Fruit fly (Drosophila melanogaster) whole organism, prepupa: ENCODE results near the gene CG14107.

ENCODE experiments used
- Blimp-1 ChIP-seq: fragments of 200-800 bp; sonication (Bioruptor generic); optimal IDR thresholded peaks from 3 replicates; lab custom pipeline; 2017; ENCODE audit warnings: missing biosample characterization, missing genetic modification characterization, mild to moderate bottlenecking, moderate library complexity, missing genetic modification reagents
- CG10631 ChIP-seq: fragments of 200-800 bp; sonication (Bioruptor generic); optimal IDR thresholded peaks from 2 replicates; lab custom pipeline; 2016; ENCODE audit warnings: missing biosample characterization, missing genetic modification characterization
- CG11762 ChIP-seq: fragments of 200-800 bp; sonication (Bioruptor generic); optimal IDR thresholded peaks from 3 replicates; lab custom pipeline; 2016; ENCODE audit warnings: missing biosample characterization, missing genetic modification characterization; ENCODE audit not compliant: insufficient read depth
- CG11902 ChIP-seq: fragments of 200-800 bp; sonication (Bioruptor generic); optimal IDR thresholded peaks from 3 replicates; lab custom pipeline; 2016; ENCODE audit warnings: missing biosample characterization, missing genetic modification characterization
- CG16779 ChIP-seq: fragments of 200-800 bp; sonication (Bioruptor generic); optimal IDR thresholded peaks from 3 replicates; lab custom pipeline; 2017; ENCODE audit warnings: missing biosample characterization, mild to moderate bottlenecking, missing genetic modification characterization
- CG3032 ChIP-seq: fragments of 200-800 bp; optimal IDR thresholded peaks from 2 replicates; lab custom pipeline; 2019; ENCODE audit warnings: missing biosample characterization, mild to moderate bottlenecking, missing genetic modification characterization, moderate library complexity
- CG31627 ChIP-seq: fragments of 200-800 bp; sonication (Bioruptor generic); optimal IDR thresholded peaks from 3 replicates; lab custom pipeline; 2016; ENCODE audit warnings: missing biosample characterization, missing genetic modification characterization
- CG32006 ChIP-seq: fragments of 200-800 bp; sonication (Bioruptor generic); optimal IDR thresholded peaks from 3 replicates; lab custom pipeline; 2017; ENCODE audit warnings: missing biosample characterization, mild to moderate bottlenecking, missing genetic modification characterization
- CG34406 ChIP-seq: fragments of 200-800 bp; sonication (Bioruptor generic); optimal IDR thresholded peaks from 3 replicates; lab custom pipeline; 2016; ENCODE audit warnings: missing biosample characterization, missing genetic modification characterization
- CG3919 ChIP-seq: fragments of 200-800 bp; sonication (Bioruptor generic); optimal IDR thresholded peaks from 3 replicates; lab custom pipeline; 2016; ENCODE audit warnings: missing biosample characterization, missing genetic modification characterization
- CG6163 ChIP-seq: fragments of 200-800 bp; sonication (Bioruptor generic); IDR thresholded peaks from 3 replicates; pipeline ENCODE4 v1.3.6; 2022; ENCODE audit warnings: missing biosample characterization, missing genetic modification characterization
- CG6276 ChIP-seq: fragments of 200-800 bp; sonication (Bioruptor generic); optimal IDR thresholded peaks from 2 replicates; lab custom pipeline; 2017; ENCODE audit warnings: missing biosample characterization, mild to moderate bottlenecking, missing genetic modification characterization
- CG6792 ChIP-seq: fragments of 200-800 bp; sonication (Bioruptor generic); optimal IDR thresholded peaks from 3 replicates; lab custom pipeline; 2016; ENCODE audit warnings: missing biosample characterization, missing genetic modification characterization
- CG6808 ChIP-seq: fragments of 200-800 bp; sonication (Bioruptor generic); optimal IDR thresholded peaks from 3 replicates; lab custom pipeline; 2017; ENCODE audit warnings: missing biosample characterization, missing genetic modification characterization, mild to moderate bottlenecking, moderate library complexity, missing genetic modification reagents
- CG6854 ChIP-seq: fragments of 200-800 bp; sonication (Bioruptor generic); optimal IDR thresholded peaks from 2 replicates; lab custom pipeline; 2017; ENCODE audit warnings: missing biosample characterization, mild to moderate bottlenecking, missing genetic modification characterization
- CG8119 ChIP-seq: fragments of 200-800 bp; sonication (Bioruptor generic); IDR thresholded peaks from 3 replicates; pipeline ENCODE4 v1.3.6; 2022; ENCODE audit warnings: missing biosample characterization, missing genetic modification characterization
- CG8319 ChIP-seq: fragments of 200-800 bp; sonication (Bioruptor generic); optimal IDR thresholded peaks from 3 replicates; lab custom pipeline; 2016; ENCODE audit warnings: missing biosample characterization, missing genetic modification characterization
- CG8632 ChIP-seq: fragments of 200-800 bp; sonication (Bioruptor generic); optimal IDR thresholded peaks from 3 replicates; lab custom pipeline; 2016; ENCODE audit warnings: missing biosample characterization, missing genetic modification characterization
- CG9139 ChIP-seq: fragments of 200-800 bp; sonication (Bioruptor generic); optimal IDR thresholded peaks from 3 replicates; lab custom pipeline; 2017; ENCODE audit warnings: missing biosample characterization, mild to moderate bottlenecking, missing genetic modification characterization
- Eip78C ChIP-seq: fragments of 200-800 bp; sonication (Bioruptor generic); peaks from one replicate; lab custom pipeline; 2016; ENCODE audit warnings: missing biosample characterization, missing genetic modification characterization
- Ets21C ChIP-seq: fragments of 200-800 bp; sonication (Bioruptor generic); optimal IDR thresholded peaks from 3 replicates; lab custom pipeline; 2016; ENCODE audit warnings: missing biosample characterization, missing genetic modification characterization
- Ets96B ChIP-seq: fragments of 200-800 bp; optimal IDR thresholded peaks from 2 replicates; lab custom pipeline; 2019; ENCODE audit warnings: missing biosample characterization, mild to moderate bottlenecking, missing genetic modification characterization, moderate library complexity
- Lpt ChIP-seq: fragments of 200-800 bp; sonication (Bioruptor generic); optimal IDR thresholded peaks from 3 replicates; lab custom pipeline; 2016; ENCODE audit warnings: missing biosample characterization, missing genetic modification characterization
- Met ChIP-seq: fragments of 200-800 bp; sonication (Bioruptor generic); optimal IDR thresholded peaks from 3 replicates; lab custom pipeline; 2016; ENCODE audit warnings: missing biosample characterization, missing genetic modification characterization
- OdsH ChIP-seq: fragments of 200-800 bp; sonication (Bioruptor generic); optimal IDR thresholded peaks from 3 replicates; lab custom pipeline; 2016; ENCODE audit warnings: missing biosample characterization, missing genetic modification characterization
- Smox ChIP-seq: fragments of 200-800 bp; sonication (Bioruptor generic); optimal IDR thresholded peaks from 3 replicates; lab custom pipeline; 2016; ENCODE audit warnings: missing biosample characterization, missing genetic modification characterization
- Sox102F ChIP-seq: fragments of 200-800 bp; sonication (Bioruptor generic); optimal IDR thresholded peaks from 2 replicates; lab custom pipeline; 2016; ENCODE audit warnings: missing biosample characterization, mild to moderate bottlenecking, missing genetic modification characterization
- achi ChIP-seq: fragments of 200-800 bp; sonication (Bioruptor generic); optimal IDR thresholded peaks from 3 replicates; lab custom pipeline; 2016; ENCODE audit warnings: missing biosample characterization, missing genetic modification characterization
- cyc ChIP-seq: fragments of 200-800 bp; sonication (Bioruptor generic); optimal IDR thresholded peaks from 3 replicates; lab custom pipeline; 2016; ENCODE audit warnings: missing biosample characterization, missing genetic modification characterization
- dsx ChIP-seq: fragments of 200-800 bp; optimal IDR thresholded peaks from 3 replicates; lab custom pipeline; 2019; ENCODE audit warnings: missing biosample characterization, mild to moderate bottlenecking, missing genetic modification characterization, moderate library complexity; ENCODE audit not compliant: poor library complexity, severe bottlenecking
- esn ChIP-seq: fragments of 200-800 bp; sonication (Bioruptor generic); optimal IDR thresholded peaks from 2 replicates; lab custom pipeline; 2016; ENCODE audit warnings: missing biosample characterization, mild to moderate bottlenecking, missing genetic modification characterization, moderate library complexity
- fkh ChIP-seq: fragments of 200-800 bp; sonication (Bioruptor generic); optimal IDR thresholded peaks from 3 replicates; lab custom pipeline; 2017; ENCODE audit warnings: missing biosample characterization, mild to moderate bottlenecking, missing genetic modification characterization, moderate library complexity
- lz ChIP-seq: fragments of 200-800 bp; sonication (Bioruptor generic); optimal IDR thresholded peaks from 3 replicates; lab custom pipeline; 2016; ENCODE audit warnings: missing biosample characterization, missing genetic modification characterization
- spab ChIP-seq: fragments of 200-800 bp; sonication (Bioruptor generic); optimal IDR thresholded peaks from 2 replicates; lab custom pipeline; 2017; ENCODE audit warnings: missing biosample characterization, mild to moderate bottlenecking, missing genetic modification characterization, missing genetic modification reagents
- ss ChIP-seq, 2 experiments: fragments of 200-800 bp; sonication (Bioruptor generic); optimal IDR thresholded peaks; 2 replicates in 1 of 2; 3 replicates in 1 of 2; lab custom pipeline; 2017 to 2018; ENCODE audit warnings: mild to moderate bottlenecking in 2 of 2, missing biosample characterization in 2 of 2, missing genetic modification characterization in 2 of 2, moderate library complexity in 1 of 2
- svp ChIP-seq: fragments of 200-800 bp; sonication (Bioruptor generic); peaks from one replicate; lab custom pipeline; 2016; ENCODE audit warnings: missing biosample characterization, missing genetic modification characterization
- topi ChIP-seq: fragments of 200-800 bp; sonication (Bioruptor generic); optimal IDR thresholded peaks from 3 replicates; lab custom pipeline; 2016; ENCODE audit warnings: missing biosample characterization, missing genetic modification characterization
- vri ChIP-seq: fragments of 200-800 bp; sonication (Bioruptor generic); optimal IDR thresholded peaks from 3 replicates; lab custom pipeline; 2016; ENCODE audit warnings: missing biosample characterization, mild to moderate bottlenecking, missing genetic modification characterization

Gene CG14107

DNA sequence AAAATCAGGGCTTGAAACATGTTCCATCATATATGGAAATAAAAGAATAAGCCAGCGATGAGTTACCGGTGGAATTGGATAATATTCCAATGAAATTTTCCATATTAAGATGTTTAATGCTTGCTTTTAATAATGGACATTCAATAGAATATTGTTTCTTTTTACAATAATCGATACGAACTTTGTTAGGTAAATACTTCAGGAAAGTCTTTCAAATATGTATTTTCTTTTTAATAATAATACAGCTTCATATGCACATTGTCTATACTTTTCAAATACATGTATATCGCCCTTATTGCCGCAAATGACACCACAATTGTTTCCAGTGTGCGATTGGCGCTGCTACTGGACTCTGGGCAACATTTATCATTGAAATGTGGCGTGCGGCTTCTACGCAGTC lies 25.7 kb upstream of the CG14107 start (continued):
- TF ChIP-seq CG8319 (GFP tag; lab: Kevin White, UChicago) (peak; percentile 36), fkh (no peak), CG11902 (GFP tag; lab: Kevin White, UChicago) (peak; percentile 17), CG34406 (GFP tag; lab: Kevin White, UChicago) (peak; percentile 54), CG6276 (GFP tag; lab: Kevin White, UChicago) (no peak), CG31627 (GFP tag; lab: Kevin White, UChicago) (peak; percentile 29), topi (peak; percentile 36), Ets96B (tag; lab: Kevin White, UChicago) (peak; percentile 43), CG11762 (peak; percentile 25), CG32006 (GFP tag; lab: Kevin White, UChicago) (peak; percentile 49), CG8632 (GFP tag; lab: Kevin White, UChicago) (peak; percentile 48), Lpt (GFP tag; lab: Kevin White, UChicago) (no peak), CG16779 (tag; lab: Kevin White, UChicago) (no peak)

- TF ChIP-seq CG6276 (GFP tag; lab: Kevin White, UChicago) (no peak), Eip78C (peak; percentile 68), CG10631 (GFP tag; lab: Kevin White, UChicago) (peak; percentile 5), Met (GFP tag; lab: Kevin White, UChicago) (peak; percentile 8), CG11762 (no peak), dsx (GFP tag; lab: Kevin White, UChicago) (no peak), esn (GFP tag; lab: Kevin White, UChicago) (peak; percentile 39), lz (no peak), svp (GFP tag; lab: Kevin White, UChicago) (peak; percentile 21), topi (peak; percentile 20), CG9139 (GFP tag; lab: Kevin White, UChicago) (no peak), CG3919 (GFP tag; lab: Kevin White, UChicago) (peak; percentile 8)
These were observed 22.2 kb upstream of the CG14107 start for dm6 chr3L:13403141-13403867.

DNA sequence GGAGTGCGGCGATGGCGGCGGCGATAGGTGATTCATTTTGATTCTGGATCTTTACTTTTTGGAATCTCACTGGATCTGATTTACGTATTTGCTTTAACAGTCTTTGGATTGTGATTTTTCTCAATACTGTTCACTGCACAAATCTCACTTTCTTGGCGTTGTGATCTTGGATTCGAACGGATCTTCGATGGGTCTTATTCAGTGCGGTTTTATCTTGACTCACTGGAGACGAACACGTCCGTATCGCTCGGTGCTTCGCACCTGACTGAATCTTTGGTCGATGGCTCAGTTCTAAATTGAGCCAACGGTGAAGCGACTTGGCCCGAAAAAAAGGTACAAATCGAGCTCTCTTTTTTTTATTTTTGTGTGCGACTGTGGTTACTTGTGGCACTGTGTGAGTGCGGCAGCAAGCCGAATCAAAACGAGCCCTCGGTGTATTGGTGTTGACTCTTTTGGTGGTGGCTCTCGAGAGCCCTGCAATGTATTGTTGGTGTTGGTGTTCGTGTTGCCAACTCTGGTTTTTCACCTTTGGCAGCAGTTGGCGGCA lies 19.8 kb upstream of the CG14107 start, which contains the start of gene sens:
sens (minus strand) TSS at position 254 of the 547 bp plus-strand sequence.
- TF ChIP-seq Eip78C (peak; percentile 13), CG9139 (GFP tag; lab: Kevin White, UChicago) (peak; percentile 6), topi (peak; percentile 8), fkh (peak; percentile 16), OdsH (GFP tag; lab: Kevin White, UChicago) (no peak), esn (GFP tag; lab: Kevin White, UChicago) (peak; percentile 35), Sox102F (peak; percentile 6), CG6163 (GFP tag; lab: Robert Waterston, UW) (0 out of 3 replicates have a peak, but pooled peaks have one; percentile 40), ss (GFP tag; optimal IDR thresholded peaks at IDR 0.05; lab: Kevin White, UChicago) (peak; percentile 33 to 39), Ets96B (tag; lab: Kevin White, UChicago) (no peak), vri (GFP tag; lab: Kevin White, UChicago) (no peak), CG6854 (peak; percentile 23)

dm6 chr3L:13397656-13398055 lies 16.5 kb upstream of the CG14107 start:
- TF ChIP-seq CG31627 (GFP tag; lab: Kevin White, UChicago) (no peak), CG16779 (tag; lab: Kevin White, UChicago) (no peak), lz (no peak), fkh (peak; percentile 72)

dm6 chr3L:13393538-13393937 lies 12.4 kb upstream of the CG14107 start:
- TF ChIP-seq Eip78C (peak; percentile 88), vri (GFP tag; lab: Kevin White, UChicago) (no peak), svp (GFP tag; lab: Kevin White, UChicago) (peak; percentile 74), topi (peak; percentile 58), lz (peak; percentile 42), CG31627 (GFP tag; lab: Kevin White, UChicago) (peak; percentile 21), Ets96B (tag; lab: Kevin White, UChicago) (no peak), Blimp-1 (peak; percentile 11), CG6854 (peak; percentile 19), achi (GFP tag; lab: Kevin White, UChicago) (peak; percentile 29), CG6808 (peak; percentile 28), CG8119 (GFP tag; lab: Robert Waterston, UW) (no peak), esn (GFP tag; lab: Kevin White, UChicago) (no peak), CG3032 (tag; lab: Kevin White, UChicago) (no peak), Ets21C (no peak), CG8632 (GFP tag; lab: Kevin White, UChicago) (peak; percentile 51), CG6792 (GFP tag; lab: Kevin White, UChicago) (peak; percentile 46), Smox (GFP tag; lab: Kevin White, UChicago) (peak; percentile 19), cyc (GFP tag; lab: Kevin White, UChicago) (peak; percentile 55), spab (GFP tag; lab: Kevin White, UChicago) (peak; percentile 9), Sox102F (no peak), CG34406 (GFP tag; lab: Kevin White, UChicago) (peak; percentile 59), CG11762 (no peak)
